Worm (Caenorhabditis elegans): Measurements from ENCODE around the gene T19H12.3.

DNA sequence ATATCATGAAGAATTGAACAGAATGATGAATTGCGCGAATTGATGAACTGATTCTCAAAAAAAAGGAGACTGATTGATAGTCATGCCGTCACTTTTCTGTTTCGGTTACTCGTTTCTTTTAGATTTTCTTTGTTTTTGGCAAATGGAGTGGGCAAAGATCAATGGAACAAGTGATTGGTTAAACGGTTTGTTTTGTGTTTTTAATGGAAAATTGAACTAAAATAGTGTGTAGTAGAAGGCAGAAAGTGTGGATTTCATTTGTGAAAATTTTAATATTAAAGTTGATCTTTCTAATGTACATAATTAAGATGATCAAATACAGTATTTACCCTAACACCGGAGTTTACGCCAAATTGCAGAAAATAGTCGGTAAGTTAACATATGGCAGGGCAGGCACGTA, 45.6 kb upstream of the T19H12.3 start, which contains the start of gene nas-9:
- TF ChIP-seq lsy-2 (tag; optimal IDR thresholded peaks at IDR 0.05) = no peak
- TF ChIP-seq ztf-11 (tag; optimal IDR thresholded peaks at IDR 0.05) = no peak
- TF ChIP-seq zag-1 (tag; optimal IDR thresholded peaks at IDR 0.05) = no peak
- no peak for TF ChIP-seq ama-1 (optimal IDR thresholded peaks at IDR 0.05)
- no peak for TF ChIP-seq skn-1 (tag; optimal IDR thresholded peaks at IDR 0.05)
- no peak for TF ChIP-seq nhr-11 (tag; optimal IDR thresholded peaks at IDR 0.05)
- no peak for TF ChIP-seq C34F6.9 (tag; optimal IDR thresholded peaks at IDR 0.05)

Data from whole organism, L2 larva.